Fruit fly (Drosophila melanogaster): ENCODE measurements around the gene CG12061.

The CG12061 gene

DNA sequence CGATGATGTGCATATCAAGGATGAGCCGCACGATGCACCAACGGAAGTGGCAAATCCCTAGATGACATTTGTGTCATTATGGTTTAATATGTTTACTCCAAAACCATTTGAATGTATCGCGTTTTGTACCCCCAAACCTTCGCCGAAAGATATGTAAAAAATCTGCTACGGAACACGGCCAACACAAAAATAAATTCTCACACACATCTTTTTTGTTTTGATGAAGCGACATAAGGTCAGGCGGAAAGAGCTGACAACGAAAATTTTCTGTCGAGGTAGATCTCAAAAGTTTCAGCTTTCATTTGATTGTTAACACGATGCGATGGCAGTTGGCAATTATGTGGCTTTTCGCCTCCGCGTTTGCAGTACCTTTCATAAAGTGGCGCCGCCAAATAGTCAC, 48.5 kb downstream of the CG12061 start, which contains the start of gene CG17169:
TSS of gene CG17169 (plus strand) at position 301 of the 400 bp plus-strand sequence.
- TF ChIP-seq Hr51 (GFP tag; optimal IDR thresholded peaks at IDR 0.05), result no peak
- no peak for TF ChIP-seq CG2678 (tag; optimal IDR thresholded peaks at IDR 0.05)
- TF ChIP-seq Asciz (GFP tag; optimal IDR thresholded peaks at IDR 0.05), result no peak
- TF ChIP-seq pita (GFP tag; optimal IDR thresholded peaks at IDR 0.05), result no peak
- no peak for TF ChIP-seq corto (GFP tag; optimal IDR thresholded peaks at IDR 0.05)
- TF ChIP-seq CG13894 (tag; optimal IDR thresholded peaks at IDR 0.05), result no peak
- no peak for TF ChIP-seq Doc3 (GFP tag; IDR thresholded peaks at IDR 0.05; ENCODE audit: partially characterized antibody)
- no peak for TF ChIP-seq CG1233 (GFP tag; optimal IDR thresholded peaks at IDR 0.05)
- TF ChIP-seq CG7839 (tag; optimal IDR thresholded peaks at IDR 0.05), result no peak
- no peak for TF ChIP-seq maf-S (GFP tag; optimal IDR thresholded peaks at IDR 0.05)
- TF ChIP-seq HmgD (GFP tag; optimal IDR thresholded peaks at IDR 0.05), result no peak
- TF ChIP-seq dm (GFP tag; optimal IDR thresholded peaks at IDR 0.05), result no peak
- TF ChIP-seq Oaz (GFP tag; IDR thresholded peaks at IDR 0.05), result no peak
- no peak for TF ChIP-seq CG32767 (GFP tag; IDR thresholded peaks at IDR 0.05)
- no peak for TF ChIP-seq ERR (GFP tag; optimal IDR thresholded peaks at IDR 0.05)
- no peak for TF ChIP-seq Sry-β (GFP tag; optimal IDR thresholded peaks at IDR 0.05)
- no peak for TF ChIP-seq psq (GFP tag; optimal IDR thresholded peaks at IDR 0.05)

DNA sequence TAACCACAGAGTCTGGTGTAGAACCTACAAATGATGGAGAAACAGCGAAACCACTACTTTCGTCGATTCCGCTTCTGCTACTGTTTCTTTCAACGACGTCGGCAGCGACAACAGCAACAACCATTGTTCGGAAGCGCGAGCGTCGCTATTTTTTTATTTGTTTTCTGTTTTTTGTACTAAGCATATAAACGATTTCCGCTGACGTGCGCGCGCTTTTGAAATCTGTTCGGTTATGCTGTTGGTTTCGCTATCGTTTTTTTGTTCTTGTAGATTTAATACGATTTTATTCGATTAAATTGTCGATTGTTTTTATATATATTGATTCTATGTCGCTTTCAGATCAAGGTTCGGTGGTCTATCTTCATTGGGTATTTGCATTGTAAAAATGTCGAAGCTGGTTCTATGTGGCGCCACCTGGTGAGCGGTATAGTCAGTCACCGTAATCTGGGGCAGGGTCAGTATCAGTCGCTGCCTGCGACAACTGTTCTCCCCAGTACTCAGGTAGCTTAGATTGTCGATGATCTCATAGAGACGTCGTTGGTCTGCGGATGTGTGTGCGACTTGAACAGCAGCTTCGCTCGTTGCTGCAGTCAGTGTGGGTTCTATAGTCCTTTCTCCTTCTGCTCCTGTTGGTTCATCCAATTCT, 53.3 kb downstream of the CG12061 start:
- TF ChIP-seq CTCF (GFP tag; optimal IDR thresholded peaks at IDR 0.05) (peak; percentile 85), E2f2 (GFP tag; IDR thresholded peaks at IDR 0.05) (0 out of 2 replicates have a peak, but pooled peaks have one; percentile 12), Med (GFP tag) (peak; percentile 28), CG8924 (tag; optimal IDR thresholded peaks at IDR 0.05) (no peak), CG2199 (GFP tag; IDR thresholded peaks at IDR 0.05) (0 out of 3 replicates have a peak, but pooled peaks have one; percentile 26)

DNA sequence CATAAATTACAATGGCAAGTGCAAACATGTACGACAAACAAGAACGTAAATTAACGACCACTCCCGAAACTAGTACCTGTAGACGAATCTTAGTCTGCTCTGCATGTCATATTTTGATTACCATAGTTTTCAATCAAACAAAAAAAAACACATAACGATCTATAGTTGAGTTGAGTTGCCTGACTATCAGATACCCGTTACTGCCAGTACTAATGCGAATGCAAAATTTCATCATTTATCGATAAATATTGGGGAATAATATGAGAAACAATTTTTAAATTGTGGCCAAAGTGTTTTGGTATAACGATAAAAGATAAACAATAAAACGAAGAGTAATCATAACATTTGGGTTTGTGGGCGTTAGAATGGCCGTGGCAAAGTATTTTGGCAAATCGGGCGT, 54.6 kb downstream of the CG12061 start:
- TF ChIP-seq CG31441 (GFP tag; IDR thresholded peaks at IDR 0.05) (no peak), CkIIα-i1 (GFP tag; IDR thresholded peaks at IDR 0.05) (no peak), pb (GFP tag; optimal IDR thresholded peaks at IDR 0.05) (no peak), nerfin-2 (GFP tag; IDR thresholded peaks at IDR 0.05; ENCODE audit: partially characterized antibody) (peak; percentile 52; the same call in 1 of the 2 replicates), CG6272 (GFP tag; IDR thresholded peaks at IDR 0.05) (no peak), CG9876 (GFP tag; optimal IDR thresholded peaks at IDR 0.05) (no peak), CG6791 (GFP tag; IDR thresholded peaks at IDR 0.05; ENCODE audit: partially characterized antibody) (peak; percentile 49; the same call in 1 of the 3 replicates), E2f2 (GFP tag; IDR thresholded peaks at IDR 0.05) (no peak), Scr (GFP tag; IDR thresholded peaks at IDR 0.05; ENCODE audit: partially characterized antibody) (peak; percentile 30; the same call in 1 of the 2 replicates), tna (GFP tag; IDR thresholded peaks at IDR 0.05; ENCODE audit: partially characterized antibody) (peak; percentile 34; the same call in 1 of the 2 replicates), gsb-n (tag; optimal IDR thresholded peaks at IDR 0.05) (no peak), HLH4C (GFP tag; IDR thresholded peaks at IDR 0.05; ENCODE audit: partially characterized antibody) (peak; percentile 49; the same call in 1 of the 3 replicates), CG16813 (GFP tag; IDR thresholded peaks at IDR 0.05; ENCODE audit: partially characterized antibody) (peak; percentile 62)

DNA sequence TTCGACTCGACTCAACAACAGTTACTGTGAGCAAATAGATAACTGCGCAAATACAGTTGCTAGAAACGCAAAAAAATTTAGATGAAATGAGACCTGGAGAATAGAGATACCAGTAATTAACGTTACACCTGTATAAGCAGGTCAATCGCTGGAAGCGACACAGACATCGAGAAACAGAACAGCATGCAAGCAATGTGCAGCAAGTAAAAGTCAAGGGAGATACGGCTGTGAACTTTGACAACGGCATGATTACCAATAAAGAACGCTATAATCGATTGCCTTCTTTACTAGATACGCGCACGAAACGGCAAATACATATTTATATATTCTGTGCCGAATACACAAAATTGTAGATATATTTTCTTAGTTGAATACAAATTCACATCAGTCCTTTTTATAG, 55.4 kb downstream of the CG12061 start:
- TF ChIP-seq CG1529 (GFP tag; optimal IDR thresholded peaks at IDR 0.05), result no peak
- TF ChIP-seq bowl (GFP tag; IDR thresholded peaks at IDR 0.05), result no peak
- no peak for TF ChIP-seq Ssrp (tag; optimal IDR thresholded peaks at IDR 0.05)
- TF ChIP-seq hth (optimal IDR thresholded peaks at IDR 0.05), result no peak
- no peak for TF ChIP-seq CG14441 (GFP tag; IDR thresholded peaks at IDR 0.05)
- no peak for TF ChIP-seq CG12659 (GFP tag; optimal IDR thresholded peaks at IDR 0.05)
